Fruit fly (Drosophila melanogaster) S2 (cell line): Measurements from ENCODE around the gene CG10077.

ENCODE experiments used
- CG8478 ChIP-seq: fragments of >200 bp; optimal IDR thresholded peaks from 2 replicates; lab custom pipeline; 2018
- CTCF ChIP-seq, 2 experiments: fragments of >200 bp; optimal IDR thresholded peaks; 2 replicates each; lab custom pipeline; 2018

DNA sequence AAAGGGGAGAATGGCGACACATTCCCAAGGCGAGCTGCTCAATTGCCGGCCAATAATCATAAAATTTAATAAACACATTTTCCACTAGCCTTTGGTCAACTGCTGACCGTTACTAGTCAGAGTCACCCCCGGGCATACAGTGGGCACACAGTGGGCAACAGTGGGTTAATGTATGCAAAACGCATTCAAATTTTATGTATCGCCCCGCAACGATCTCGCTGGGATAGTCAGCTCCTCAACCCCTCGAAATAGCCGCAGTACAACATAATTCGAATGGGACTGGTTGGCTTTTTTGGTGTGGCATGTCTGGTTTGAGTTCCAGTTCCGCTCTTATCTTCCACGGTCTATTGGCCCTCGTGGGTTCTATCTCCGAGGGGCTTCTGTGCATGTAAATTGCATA lies 36.5 kb downstream of the CG10077 start:
- TF ChIP-seq CTCF (optimal IDR thresholded peaks at IDR 0.05; lab: Kevin White, UChicago) (no peak), CG8478 (lab: Kevin White, UChicago) (no peak)
